Worm (Caenorhabditis elegans) whole organism, late embryonic: ENCODE measurements around the gene T22F3.2.
A peak's percentile ranks its signal among the peaks of the same experiment; 100 is the strongest.

Source experiments
- C08G9.2 ChIP-seq: sonication (generic microtip); optimal IDR thresholded peaks from 2 replicates; lab custom pipeline; 2016; ENCODE audit warnings: mild to moderate bottlenecking, missing genetic modification characterization, moderate library complexity, missing compliant biosample characterization
- K09A11.1 ChIP-seq: sonication (generic microtip); optimal IDR thresholded peaks from 2 replicates; lab custom pipeline; 2017; ENCODE audit warnings: antibody characterized with exemption, mild to moderate bottlenecking, missing genetic modification characterization, missing compliant biosample characterization; ENCODE audit not compliant: insufficient read depth
- Y22D7AL.16 ChIP-seq: sonication (generic microtip); optimal IDR thresholded peaks from 2 replicates; lab custom pipeline; 2016; ENCODE audit warnings: missing genetic modification characterization, missing compliant biosample characterization
- ahr-1 ChIP-seq: sonication (generic microtip); optimal IDR thresholded peaks from 2 replicates; lab custom pipeline; 2016; ENCODE audit warnings: missing genetic modification characterization, missing compliant biosample characterization
- ama-1 ChIP-seq: fragments of 150-350 bp; optimal IDR thresholded peaks from 2 replicates; lab custom pipeline; 2014
- ceh-19 ChIP-seq: fragments of 200-800 bp; sonication (Bioruptor generic); optimal IDR thresholded peaks from 2 replicates; lab custom pipeline; 2018; ENCODE audit warnings: mild to moderate bottlenecking, missing genetic modification characterization, missing compliant biosample characterization
- ceh-2 ChIP-seq: sonication (generic microtip); optimal IDR thresholded peaks from 2 replicates; lab custom pipeline; 2016; ENCODE audit warnings: missing genotype, missing genetic modification characterization, missing compliant biosample characterization
- ceh-22 ChIP-seq: sonication (generic microtip); optimal IDR thresholded peaks from 2 replicates; lab custom pipeline; 2017; ENCODE audit warnings: missing biosample characterization, missing genetic modification characterization
- ceh-31 ChIP-seq: sonication (generic microtip); optimal IDR thresholded peaks from 2 replicates; lab custom pipeline; 2016; ENCODE audit warnings: missing genetic modification characterization, missing compliant biosample characterization
- ceh-34 ChIP-seq: sonication (generic microtip); optimal IDR thresholded peaks from 2 replicates; lab custom pipeline; 2016; ENCODE audit warnings: mild to moderate bottlenecking, missing genetic modification characterization, missing compliant biosample characterization
- ceh-45 ChIP-seq: fragments of 200-800 bp; sonication (Bioruptor generic); IDR thresholded peaks from 2 replicates; pipeline ENCODE4 v1.3.6; 2022; ENCODE audit warnings: missing genetic modification reagents, missing genetic modification characterization, missing compliant biosample characterization
- ceh-6 ChIP-seq: fragments of 200-800 bp; sonication (Bioruptor generic); optimal IDR thresholded peaks from 2 replicates; lab custom pipeline; 2018; ENCODE audit warnings: mild to moderate bottlenecking, missing genetic modification characterization, missing compliant biosample characterization
- ceh-9 ChIP-seq: sonication (generic microtip); optimal IDR thresholded peaks from 2 replicates; lab custom pipeline; 2016; ENCODE audit warnings: mild to moderate bottlenecking, missing genetic modification characterization, inconsistent platforms, missing compliant biosample characterization
- che-1 ChIP-seq: sonication (generic microtip); optimal IDR thresholded peaks from 2 replicates; lab custom pipeline; 2016; ENCODE audit warnings: mild to moderate bottlenecking, missing genetic modification characterization, missing compliant biosample characterization
- dmd-4 ChIP-seq: sonication (generic microtip); optimal IDR thresholded peaks from 2 replicates; lab custom pipeline; 2016; ENCODE audit warnings: borderline replicate concordance, missing genetic modification characterization, missing compliant biosample characterization
- dve-1 ChIP-seq: sonication (generic microtip); optimal IDR thresholded peaks from 2 replicates; lab custom pipeline; 2017; ENCODE audit warnings: antibody characterized with exemption, mild to moderate bottlenecking, missing genetic modification characterization, missing compliant biosample characterization
- elt-2 ChIP-seq: sonication (generic microtip); optimal IDR thresholded peaks from 2 replicates; lab custom pipeline; 2016; ENCODE audit warnings: missing genetic modification reagents, missing genetic modification characterization, missing compliant biosample characterization
- elt-4 ChIP-seq: sonication (generic microtip); optimal IDR thresholded peaks from 2 replicates; lab custom pipeline; 2016; ENCODE audit warnings: missing genetic modification characterization, missing compliant biosample characterization
- ets-4 ChIP-seq: sonication (generic microtip); optimal IDR thresholded peaks from 2 replicates; lab custom pipeline; 2016; ENCODE audit warnings: missing genetic modification characterization, missing compliant biosample characterization
- fax-1 ChIP-seq: sonication (generic microtip); optimal IDR thresholded peaks from 2 replicates; lab custom pipeline; 2016; ENCODE audit warnings: missing genotype, missing genetic modification characterization, missing compliant biosample characterization
- gmeb-2 ChIP-seq: sonication (generic microtip); optimal IDR thresholded peaks from 2 replicates; lab custom pipeline; 2016; ENCODE audit warnings: missing genetic modification characterization, inconsistent platforms, missing compliant biosample characterization
- hlh-13 ChIP-seq: fragments of 200-800 bp; sonication (Bioruptor generic); optimal IDR thresholded peaks from 2 replicates; lab custom pipeline; 2018; ENCODE audit warnings: mild to moderate bottlenecking, missing genetic modification characterization, missing compliant biosample characterization
- hlh-6 ChIP-seq: sonication (generic microtip); optimal IDR thresholded peaks from 2 replicates; lab custom pipeline; 2016; ENCODE audit warnings: missing genotype, missing genetic modification characterization, missing compliant biosample characterization
- lin-11 ChIP-seq: fragments of 200-800 bp; sonication (Bioruptor generic); optimal IDR thresholded peaks from 2 replicates; lab custom pipeline; 2018; ENCODE audit warnings: mild to moderate bottlenecking, missing genetic modification characterization, missing compliant biosample characterization
- madf-2 ChIP-seq: sonication (generic microtip); optimal IDR thresholded peaks from 2 replicates; lab custom pipeline; 2017; ENCODE audit warnings: missing genetic modification characterization, missing compliant biosample characterization
- mec-3 ChIP-seq: sonication (generic microtip); optimal IDR thresholded peaks from 2 replicates; lab custom pipeline; 2016; ENCODE audit warnings: borderline replicate concordance, missing genetic modification characterization, missing compliant biosample characterization
- nhr-11 ChIP-seq: fragments of 150-350 bp; optimal IDR thresholded peaks from 2 replicates; lab custom pipeline; 2014; ENCODE audit warnings: missing biosample characterization, missing genetic modification characterization
- nhr-232 ChIP-seq: sonication (generic microtip); optimal IDR thresholded peaks from 2 replicates; lab custom pipeline; 2016; ENCODE audit warnings: missing genetic modification characterization, missing compliant biosample characterization
- odd-2 ChIP-seq: sonication (generic microtip); optimal IDR thresholded peaks from 2 replicates; lab custom pipeline; 2017; ENCODE audit warnings: antibody characterized with exemption, mild to moderate bottlenecking, missing genetic modification characterization, missing compliant biosample characterization
- pat-9 ChIP-seq: fragments of 200-800 bp; sonication (Bioruptor generic); optimal IDR thresholded peaks from 2 replicates; lab custom pipeline; 2018; ENCODE audit warnings: mild to moderate bottlenecking, missing genetic modification characterization, moderate library complexity, missing compliant biosample characterization
- pax-1 ChIP-seq: fragments of 150-350 bp; optimal IDR thresholded peaks from 2 replicates; lab custom pipeline; 2014; ENCODE audit warnings: missing biosample characterization, missing genetic modification characterization
- pha-4 ChIP-seq: fragments of 150-350 bp; optimal IDR thresholded peaks from 2 replicates; lab custom pipeline; 2018; ENCODE audit warnings: missing biosample characterization, missing genetic modification reagents, missing genetic modification characterization
- ref-2 ChIP-seq: sonication (generic microtip); optimal IDR thresholded peaks from 2 replicates; lab custom pipeline; 2016; ENCODE audit warnings: missing genetic modification characterization, missing compliant biosample characterization
- rnt-1 ChIP-seq: sonication (generic microtip); optimal IDR thresholded peaks from 2 replicates; lab custom pipeline; 2016; ENCODE audit warnings: missing genetic modification characterization, missing compliant biosample characterization
- sdc-2 ChIP-seq: sonication (generic microtip); optimal IDR thresholded peaks from 2 replicates; lab custom pipeline; 2016; ENCODE audit warnings: missing genotype, missing genetic modification characterization, missing compliant biosample characterization
- sox-4 ChIP-seq: sonication (generic microtip); optimal IDR thresholded peaks from 2 replicates; lab custom pipeline; 2017; ENCODE audit warnings: mild to moderate bottlenecking, missing genetic modification characterization, inconsistent platforms, missing compliant biosample characterization
- syd-9 ChIP-seq: sonication (generic microtip); optimal IDR thresholded peaks from 2 replicates; lab custom pipeline; 2016; ENCODE audit warnings: mild to moderate bottlenecking, missing genetic modification characterization, moderate library complexity, missing compliant biosample characterization
- unc-3 ChIP-seq, 2 experiments: fragments of 200-800 bp in 1 of 2; sonication (Bioruptor generic) in 1 of 2; sonication (generic microtip) in 1 of 2; conservative IDR thresholded peaks in 1 of 2; optimal IDR thresholded peaks in 1 of 2; 2 replicates each; pipeline versions ENCODE4 v1.3.6 to Lab custom; 2016 to 2022; ENCODE audit warnings: missing compliant biosample characterization in 2 of 2, missing genetic modification characterization in 2 of 2, missing genetic modification reagents in 1 of 2
- unc-42 ChIP-seq: sonication (generic microtip); optimal IDR thresholded peaks from 2 replicates; lab custom pipeline; 2016; ENCODE audit warnings: missing genotype, missing genetic modification characterization, missing compliant biosample characterization
- unc-55 ChIP-seq: sonication (generic microtip); optimal IDR thresholded peaks from 2 replicates; lab custom pipeline; 2017; ENCODE audit warnings: missing biosample characterization, missing genetic modification reagents, missing genetic modification characterization
- zip-5 ChIP-seq: sonication (generic microtip); optimal IDR thresholded peaks from 2 replicates; lab custom pipeline; 2016; ENCODE audit warnings: missing genetic modification characterization, missing compliant biosample characterization

The T22F3.2 gene

ce11 chrV:3587633-3588032 lies 1.2 kb downstream of the T22F3.2 start (continued):
- peak; percentile 66 for TF ChIP-seq odd-2
- no peak for TF ChIP-seq ceh-22
- no peak for TF ChIP-seq C08G9.2 (tag; lab: Kevin White, UChicago)
- peak; percentile 81 for TF ChIP-seq elt-2 (tag; lab: Kevin White, UChicago)
- TF ChIP-seq hlh-6 (tag; lab: Kevin White, UChicago) = no peak
- no peak for TF ChIP-seq unc-42 (tag; lab: Kevin White, UChicago)
- no peak for TF ChIP-seq ahr-1 (tag; lab: Kevin White, UChicago)
- peak; percentile 74 for TF ChIP-seq ceh-34 (tag; lab: Kevin White, UChicago)
- TF ChIP-seq ceh-31 (tag; lab: Kevin White, UChicago) = peak; percentile 62
- no peak for TF ChIP-seq pax-1 (tag; lab: Kevin White, UChicago)
- no peak for TF ChIP-seq unc-55
- TF ChIP-seq unc-3 (GFP tag; conservative IDR thresholded peaks at IDR 0.05; lab: Robert Waterston, UW) = 0 out of 2 replicates have a peak, but pooled peaks have one; percentile 38
- peak; percentile 55 for TF ChIP-seq unc-3 (tag; optimal IDR thresholded peaks at IDR 0.05; lab: Kevin White, UChicago)
- TF ChIP-seq sdc-2 = peak; percentile 19
- TF ChIP-seq ceh-45 (GFP tag; lab: Robert Waterston, UW) = no peak
- TF ChIP-seq ceh-2 = peak; percentile 39
- TF ChIP-seq dve-1 = no peak
- TF ChIP-seq fax-1 (tag; lab: Kevin White, UChicago) = peak; percentile 20
- peak; percentile 39 for TF ChIP-seq ceh-6 (GFP tag; lab: Kevin White, UChicago)
- TF ChIP-seq pat-9 (tag; lab: Kevin White, UChicago) = peak; percentile 31
- TF ChIP-seq madf-2 (tag; lab: Kevin White, UChicago) = no peak
- no peak for TF ChIP-seq elt-4 (tag; lab: Kevin White, UChicago)
- TF ChIP-seq dmd-4 (tag; lab: Kevin White, UChicago) = peak; percentile 45
- TF ChIP-seq sox-4 (tag; lab: Kevin White, UChicago) = peak; percentile 73
- TF ChIP-seq che-1 (tag; lab: Kevin White, UChicago) = peak; percentile 70
- no peak for TF ChIP-seq nhr-11
- TF ChIP-seq gmeb-2 (tag; lab: Kevin White, UChicago) = peak; percentile 40
- no peak for TF ChIP-seq pha-4 (tag; lab: Kevin White, UChicago)
- TF ChIP-seq ets-4 (tag; lab: Kevin White, UChicago) = no peak
- no peak for TF ChIP-seq ref-2
- TF ChIP-seq ama-1 (lab: Kevin White, UChicago) = no peak
- peak; percentile 50 for TF ChIP-seq lin-11 (tag; lab: Kevin White, UChicago)
- TF ChIP-seq K09A11.1 (tag; lab: Kevin White, UChicago) = peak; percentile 54
- TF ChIP-seq hlh-13 (GFP tag; lab: Kevin White, UChicago) = no peak

ce11 chrV:3588223-3588622 lies 1.8 kb downstream of the T22F3.2 start:
- TF ChIP-seq zip-5 (tag; lab: Kevin White, UChicago) (no peak), ceh-2 (no peak), ref-2 (no peak), syd-9 (tag; lab: Kevin White, UChicago) (no peak), ceh-45 (GFP tag; lab: Robert Waterston, UW) (no peak), rnt-1 (tag; lab: Kevin White, UChicago) (no peak), ceh-31 (tag; lab: Kevin White, UChicago) (no peak)
- TF ChIP-seq, all 69 proteins: peak for 0

- no peak for TF ChIP-seq unc-3 (GFP tag; conservative IDR thresholded peaks at IDR 0.05; lab: Robert Waterston, UW)
- no peak for TF ChIP-seq unc-3 (tag; optimal IDR thresholded peaks at IDR 0.05; lab: Kevin White, UChicago)
- no peak for TF ChIP-seq ceh-9 (tag; lab: Kevin White, UChicago)
- no peak for TF ChIP-seq Y22D7AL.16 (tag; lab: Kevin White, UChicago)
- TF ChIP-seq nhr-232 = no peak
- no peak for TF ChIP-seq zip-5 (tag; lab: Kevin White, UChicago)
- no peak for TF ChIP-seq rnt-1 (tag; lab: Kevin White, UChicago)
- TF ChIP-seq pax-1 (tag; lab: Kevin White, UChicago) = no peak
- no peak for TF ChIP-seq K09A11.1 (tag; lab: Kevin White, UChicago)
- TF ChIP-seq mec-3 (tag; lab: Kevin White, UChicago) = no peak
- no peak for TF ChIP-seq ceh-45 (GFP tag; lab: Robert Waterston, UW)
- no peak for TF ChIP-seq ceh-2
- TF ChIP-seq ceh-19 (GFP tag; lab: Kevin White, UChicago) = no peak
Measured at ce11 chrV:3592099-3592498, 5.7 kb downstream of the T22F3.2 start, which contains the start of gene T22F3.12. Gene T22F3.12, minus strand, starts transcription at chrV:3592199.
